Worm (Caenorhabditis elegans): ENCODE measurements around the gene R02D5.8.

The R02D5.8 gene

ce11 chrV:14523788-14524582 is 4.8 kb upstream of the R02D5.8 start, which contains the start of gene ril-1 (continued):
- TF ChIP-seq mab-5 (tag; optimal IDR thresholded peaks at IDR 0.05) = no peak
- TF ChIP-seq lin-11 (tag; optimal IDR thresholded peaks at IDR 0.05) = no peak
- no peak for TF ChIP-seq mdl-1 (tag; optimal IDR thresholded peaks at IDR 0.05)
- TF ChIP-seq sem-4 (tag; optimal IDR thresholded peaks at IDR 0.05) = no peak
- TF ChIP-seq lin-13 (GFP tag; optimal IDR thresholded peaks at IDR 0.05) = peak; percentile 20

ce11 chrV:14523105-14523504 is 3.9 kb upstream of the R02D5.8 start, which contains the start of gene C53A5.2:
Gene C53A5.2, minus strand, starts transcription at chrV:14523205.
- TF ChIP-seq ztf-1 (GFP tag; conservative IDR thresholded peaks at IDR 0.05) = no peak
- TF ChIP-seq C34F6.9 (tag; optimal IDR thresholded peaks at IDR 0.05) = no peak
- TF ChIP-seq unc-39 (tag; optimal IDR thresholded peaks at IDR 0.05) = no peak
- TF ChIP-seq unc-55 (GFP tag; optimal IDR thresholded peaks at IDR 0.05) = no peak
- no peak for TF ChIP-seq lsy-2 (tag; optimal IDR thresholded peaks at IDR 0.05)
- TF ChIP-seq Y55F3AM.14 (GFP tag; optimal IDR thresholded peaks at IDR 0.05) = no peak
- no peak for TF ChIP-seq peb-1 (tag; optimal IDR thresholded peaks at IDR 0.05)

ce11 chrV:14522514-14522913 is 3.3 kb upstream of the R02D5.8 start, which contains the start of gene C53A5.16:
Gene C53A5.16, minus strand, starts transcription at chrV:14522614.
- TF ChIP-seq dmd-4 (tag; optimal IDR thresholded peaks at IDR 0.05) (no peak), snpc-4 (tag; optimal IDR thresholded peaks at IDR 0.05) (no peak), zag-1 (tag; optimal IDR thresholded peaks at IDR 0.05) (no peak), elt-3 (tag; optimal IDR thresholded peaks at IDR 0.05) (no peak), lin-39 (tag; optimal IDR thresholded peaks at IDR 0.05) (no peak), sem-4 (tag; optimal IDR thresholded peaks at IDR 0.05) (no peak), alr-1 (tag; optimal IDR thresholded peaks at IDR 0.05) (no peak), elt-1 (tag; optimal IDR thresholded peaks at IDR 0.05) (no peak)

- TF ChIP-seq lin-11 (tag; optimal IDR thresholded peaks at IDR 0.05) = no peak
- TF ChIP-seq ama-1 (optimal IDR thresholded peaks at IDR 0.05) = no peak
- no peak for TF ChIP-seq sma-9 (GFP tag; optimal IDR thresholded peaks at IDR 0.05)
- no peak for TF ChIP-seq sma-9 (tag; optimal IDR thresholded peaks at IDR 0.05)
- TF ChIP-seq alr-1 (tag; optimal IDR thresholded peaks at IDR 0.05) = no peak
- TF ChIP-seq nhr-21 (tag; optimal IDR thresholded peaks at IDR 0.05) = no peak
- TF ChIP-seq ZK546.5 (tag; optimal IDR thresholded peaks at IDR 0.05) = no peak
- TF ChIP-seq dmd-4 (tag; optimal IDR thresholded peaks at IDR 0.05) = no peak
- no peak for TF ChIP-seq gmeb-1 (tag; optimal IDR thresholded peaks at IDR 0.05)
- no peak for TF ChIP-seq unc-55 (GFP tag; optimal IDR thresholded peaks at IDR 0.05)
- no peak for TF ChIP-seq zag-1 (tag; optimal IDR thresholded peaks at IDR 0.05)
- TF ChIP-seq mab-5 (tag; optimal IDR thresholded peaks at IDR 0.05) = no peak
- TF ChIP-seq ceh-16 (tag; optimal IDR thresholded peaks at IDR 0.05) = no peak
- no peak for TF ChIP-seq lsy-2 (tag; optimal IDR thresholded peaks at IDR 0.05)
- TF ChIP-seq nhr-129 (tag; optimal IDR thresholded peaks at IDR 0.05) = no peak
- no peak for TF ChIP-seq R02D3.7 (tag; optimal IDR thresholded peaks at IDR 0.05)
- TF ChIP-seq blmp-1 (tag; optimal IDR thresholded peaks at IDR 0.05; ENCODE audit: insufficient read depth) = no peak
- no peak for TF ChIP-seq ceh-82 (tag; optimal IDR thresholded peaks at IDR 0.05)
- no peak for TF ChIP-seq snpc-4 (tag; optimal IDR thresholded peaks at IDR 0.05)
- no peak for TF ChIP-seq crh-2 (tag; optimal IDR thresholded peaks at IDR 0.05)
Measured at ce11 chrV:14521000-14521399, 1.8 kb upstream of the R02D5.8 start, which contains the start of gene C53A5.17. Gene C53A5.17, minus strand, starts transcription at chrV:14521100.

DNA sequence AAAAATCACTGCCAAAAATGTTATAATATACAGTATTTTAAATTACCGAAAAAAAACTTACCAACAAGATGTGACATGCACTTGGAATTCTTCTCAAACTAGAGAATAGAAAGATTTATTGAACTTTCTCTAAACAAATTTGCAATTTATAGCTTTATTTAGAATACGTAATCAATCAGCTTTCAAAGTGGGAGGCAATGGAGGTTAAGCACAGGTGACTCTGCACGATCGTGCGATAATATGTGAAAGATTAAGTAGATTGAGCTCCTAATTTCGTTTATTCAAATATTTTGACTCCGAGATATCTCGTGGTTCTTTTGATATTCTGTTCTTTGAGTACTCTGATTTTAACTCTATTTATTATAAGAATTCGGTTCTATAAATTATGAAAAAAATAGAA is 1.2 kb downstream of the R02D5.8 start, which contains the start of gene R02D5.6:
Gene R02D5.6, minus strand, starts transcription at position 101 of the 400 bp plus-strand sequence.
- TF ChIP-seq nhr-10 (tag; optimal IDR thresholded peaks at IDR 0.05) (no peak), crh-2 (tag; optimal IDR thresholded peaks at IDR 0.05) (no peak), egl-27 (tag; optimal IDR thresholded peaks at IDR 0.05) (no peak), nhr-21 (tag; optimal IDR thresholded peaks at IDR 0.05) (no peak), sma-9 (GFP tag; optimal IDR thresholded peaks at IDR 0.05) (no peak), sma-9 (tag; optimal IDR thresholded peaks at IDR 0.05) (no peak), nhr-25 (tag; optimal IDR thresholded peaks at IDR 0.05) (no peak), R02D3.7 (tag; optimal IDR thresholded peaks at IDR 0.05) (no peak), elt-1 (tag; optimal IDR thresholded peaks at IDR 0.05) (no peak), lin-39 (tag; optimal IDR thresholded peaks at IDR 0.05) (no peak)
